Fruit fly (Drosophila melanogaster): ENCODE data around the gene CG5011.
A peak's percentile ranks its signal among the peaks of the same experiment; 100 is the strongest.

CG5011 gene

DNA sequence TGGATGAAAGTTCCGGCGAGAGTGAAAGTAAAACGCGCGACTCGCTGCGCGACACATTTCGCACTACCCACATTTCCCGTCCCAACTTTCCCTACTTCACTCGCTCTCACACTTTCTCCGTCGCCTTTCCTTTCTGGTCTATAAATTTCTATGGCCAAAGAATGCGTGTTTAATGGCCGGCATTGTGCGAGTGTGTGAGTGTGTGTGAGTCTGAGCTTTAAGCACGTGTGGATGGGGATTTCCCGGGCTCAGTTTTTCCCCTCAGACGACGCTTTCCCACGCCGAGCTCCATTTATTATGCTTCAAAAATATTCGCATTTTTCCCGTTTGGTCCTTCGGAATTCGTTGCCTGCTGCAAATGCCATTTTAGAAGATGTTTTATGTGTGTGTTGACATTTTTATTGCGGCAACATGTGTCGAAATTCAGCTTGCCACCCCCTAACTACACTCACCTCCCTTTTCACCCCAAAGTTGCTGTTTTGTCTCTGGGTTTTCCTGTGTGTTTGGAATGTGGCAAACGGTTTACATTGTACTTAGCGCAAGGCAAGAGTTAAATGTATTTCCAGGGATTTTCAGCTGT is 16.7 kb downstream of the CG5011 start:
- TF ChIP-seq Hr39 (GFP tag; optimal IDR thresholded peaks at IDR 0.05) (no peak), CG10669 (GFP tag; optimal IDR thresholded peaks at IDR 0.05) (no peak), Lpt (GFP tag; optimal IDR thresholded peaks at IDR 0.05) (no peak), CG3032 (tag; optimal IDR thresholded peaks at IDR 0.05) (no peak), CG1621 (tag; optimal IDR thresholded peaks at IDR 0.05) (no peak), fd85E (GFP tag; optimal IDR thresholded peaks at IDR 0.05) (no peak), Hr38 (GFP tag; optimal IDR thresholded peaks at IDR 0.05) (no peak), CG32006 (GFP tag; optimal IDR thresholded peaks at IDR 0.05) (no peak), CG16779 (tag; optimal IDR thresholded peaks at IDR 0.05) (no peak), CG3919 (GFP tag; optimal IDR thresholded peaks at IDR 0.05) (no peak), cyc (GFP tag; optimal IDR thresholded peaks at IDR 0.05) (no peak), Met (GFP tag; optimal IDR thresholded peaks at IDR 0.05) (no peak)

DNA sequence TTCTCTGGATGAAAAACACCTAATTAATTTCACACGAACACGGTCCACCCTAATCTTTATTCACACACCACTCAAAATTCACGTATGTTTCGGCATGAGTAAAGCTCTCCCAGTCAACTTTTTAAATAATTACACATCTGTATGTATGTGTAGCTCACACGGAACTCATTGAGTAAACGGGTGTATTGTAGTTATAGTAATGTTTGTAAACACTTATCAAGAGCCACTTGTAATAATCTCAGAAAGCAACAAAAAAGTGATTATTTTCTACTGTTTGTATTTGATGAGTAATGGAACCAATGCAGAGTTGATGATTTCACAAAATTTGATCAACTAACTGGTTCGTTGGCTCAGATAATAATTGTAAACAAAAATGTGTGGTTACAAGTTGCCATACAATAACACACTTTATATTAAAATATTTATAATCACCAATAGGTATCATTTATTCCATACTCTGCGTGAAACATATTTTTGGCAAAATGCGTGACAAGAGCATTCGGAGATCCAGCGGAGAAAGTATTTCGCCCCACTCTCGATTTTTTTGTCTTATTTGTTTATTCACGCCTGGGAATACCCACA is 17.5 kb downstream of the CG5011 start:
- no peak for TF ChIP-seq Blimp-1 (GFP tag; optimal IDR thresholded peaks at IDR 0.05)
- no peak for TF ChIP-seq net (GFP tag; optimal IDR thresholded peaks at IDR 0.05)
- no peak for TF ChIP-seq vri (GFP tag; optimal IDR thresholded peaks at IDR 0.05)
- TF ChIP-seq Gug (GFP tag; IDR thresholded peaks at IDR 0.05) = no peak
- TF ChIP-seq Ets21C (GFP tag; optimal IDR thresholded peaks at IDR 0.05) = no peak
- peak; percentile 50 for TF ChIP-seq Met (GFP tag; optimal IDR thresholded peaks at IDR 0.05)
- TF ChIP-seq Lpt (GFP tag; optimal IDR thresholded peaks at IDR 0.05) = no peak
- TF ChIP-seq CG8319 (GFP tag; optimal IDR thresholded peaks at IDR 0.05) = no peak
- TF ChIP-seq CG4318 (GFP tag; optimal IDR thresholded peaks at IDR 0.05) = no peak
- peak; percentile 24 for TF ChIP-seq pdm3 (GFP tag; optimal IDR thresholded peaks at IDR 0.05)
- no peak for TF ChIP-seq CG32006 (GFP tag; optimal IDR thresholded peaks at IDR 0.05)
- TF ChIP-seq fd85E (GFP tag; optimal IDR thresholded peaks at IDR 0.05) = no peak
- TF ChIP-seq esn (GFP tag; optimal IDR thresholded peaks at IDR 0.05) = peak; percentile 47
- no peak for TF ChIP-seq dac (GFP tag; optimal IDR thresholded peaks at IDR 0.05)
- no peak for TF ChIP-seq CG8119 (GFP tag; IDR thresholded peaks at IDR 0.05)
- peak; percentile 20 for TF ChIP-seq CG31627 (GFP tag; optimal IDR thresholded peaks at IDR 0.05)
- no peak for TF ChIP-seq CG11762 (GFP tag; optimal IDR thresholded peaks at IDR 0.05; ENCODE audit: insufficient read depth)
- TF ChIP-seq Eip75B (GFP tag; optimal IDR thresholded peaks at IDR 0.05) = no peak
- TF ChIP-seq Sox15 (GFP tag; optimal IDR thresholded peaks at IDR 0.05) = no peak
- TF ChIP-seq spab (GFP tag; optimal IDR thresholded peaks at IDR 0.05) = no peak
- TF ChIP-seq Eip93F (GFP tag; optimal IDR thresholded peaks at IDR 0.05) = no peak
- TF ChIP-seq CG7368 (GFP tag; optimal IDR thresholded peaks at IDR 0.05) = no peak
- no peak for TF ChIP-seq Hr39 (GFP tag; optimal IDR thresholded peaks at IDR 0.05)
- TF ChIP-seq CG11902 (GFP tag; optimal IDR thresholded peaks at IDR 0.05) = no peak
- no peak for TF ChIP-seq Hr4 (GFP tag; optimal IDR thresholded peaks at IDR 0.05)
- no peak for TF ChIP-seq CG3032 (tag; optimal IDR thresholded peaks at IDR 0.05)
- TF ChIP-seq OdsH (GFP tag; optimal IDR thresholded peaks at IDR 0.05) = peak; percentile 40
- TF ChIP-seq Eip78C (GFP tag) = no peak
- TF ChIP-seq CG10669 (GFP tag; optimal IDR thresholded peaks at IDR 0.05) = no peak
- TF ChIP-seq achi (GFP tag; optimal IDR thresholded peaks at IDR 0.05) = no peak
- no peak for TF ChIP-seq CG1621 (tag; optimal IDR thresholded peaks at IDR 0.05)
- no peak for TF ChIP-seq dsx (GFP tag; optimal IDR thresholded peaks at IDR 0.05; ENCODE audit: poor library complexity, severe bottlenecking)
- peak; percentile 66 for TF ChIP-seq fkh (GFP tag; optimal IDR thresholded peaks at IDR 0.05)
- TF ChIP-seq CG6276 (GFP tag; optimal IDR thresholded peaks at IDR 0.05) = no peak
- no peak for TF ChIP-seq topi (GFP tag; optimal IDR thresholded peaks at IDR 0.05)
- TF ChIP-seq acj6 (GFP tag; optimal IDR thresholded peaks at IDR 0.05) = no peak

All from whole organism, prepupa.